Worm (Caenorhabditis elegans): ENCODE measurements around the gene srw-56.

DNA sequence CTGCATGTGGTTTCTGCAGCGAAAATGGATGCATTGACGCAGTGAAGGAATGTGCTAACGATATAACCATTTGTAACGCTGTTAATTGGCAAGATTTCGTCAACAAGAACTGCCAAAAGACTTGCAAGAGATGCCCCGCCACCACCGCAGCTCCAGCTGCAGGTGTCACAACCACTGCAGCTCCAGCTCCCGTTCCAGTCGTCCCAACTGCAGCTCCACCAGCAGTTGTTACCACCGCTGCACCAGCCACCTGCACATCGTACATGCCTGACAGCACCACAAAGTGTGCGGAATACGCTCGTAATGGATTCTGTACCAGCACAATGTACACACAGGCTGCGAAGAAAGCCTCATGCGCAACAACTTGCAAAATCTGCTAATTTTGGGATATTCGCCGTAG lies 40.0 kb downstream of the srw-56 start:
- TF ChIP-seq ama-1 (optimal IDR thresholded peaks at IDR 0.05) (no peak), ceh-13 (GFP tag; optimal IDR thresholded peaks at IDR 0.05) (no peak), F13C5.2 (tag; optimal IDR thresholded peaks at IDR 0.05) (no peak), hnd-1 (tag; optimal IDR thresholded peaks at IDR 0.05) (no peak), hmbx-1 (tag; optimal IDR thresholded peaks at IDR 0.05) (no peak), tbx-11 (GFP tag; IDR thresholded peaks at IDR 0.05) (no peak), tbx-37 (GFP tag; conservative IDR thresholded peaks at IDR 0.05) (no peak)
